Worm (Caenorhabditis elegans) whole organism, midembryonic: ENCODE measurements around the gene C01F1.6.

Experiments
- T22C8.4 ChIP-seq: fragments of 200-800 bp; sonication (Bioruptor generic); IDR thresholded peaks from 2 replicates; pipeline ENCODE4 v1.3.6; 2022; ENCODE audit warnings: missing genetic modification characterization, missing compliant biosample characterization
- cog-1 ChIP-seq: sonication (generic microtip); optimal IDR thresholded peaks from 2 replicates; lab custom pipeline; 2016; ENCODE audit warnings: missing genetic modification characterization, missing compliant biosample characterization
- flt-1 ChIP-seq: fragments of 200-800 bp; sonication (Bioruptor generic); IDR thresholded peaks from 2 replicates; pipeline ENCODE4 v1.3.6; 2022; ENCODE audit warnings: missing genetic modification characterization, missing compliant biosample characterization
- klf-2 ChIP-seq: fragments of 200-800 bp; sonication (Bioruptor generic); conservative IDR thresholded peaks from 2 replicates; pipeline ENCODE4 v1.3.6; 2022; ENCODE audit warnings: missing genetic modification reagents, missing genetic modification characterization, missing compliant biosample characterization
- med-1 ChIP-seq: sonication (generic microtip); optimal IDR thresholded peaks from 2 replicates; lab custom pipeline; 2017; ENCODE audit warnings: missing genetic modification characterization, mild to moderate bottlenecking, missing compliant biosample characterization, antibody characterized with exemption, missing genetic modification reagents; ENCODE audit not compliant: insufficient read depth
- ref-1 ChIP-seq: fragments of 200-800 bp; sonication (Bioruptor generic); conservative IDR thresholded peaks from 2 replicates; pipeline ENCODE4 v1.3.6; 2022; ENCODE audit warnings: missing genetic modification reagents, missing genetic modification characterization, missing compliant biosample characterization
- tab-1 ChIP-seq: fragments of 200-800 bp; sonication (Bioruptor generic); IDR thresholded peaks from 2 replicates; pipeline ENCODE4 v1.3.6; 2022; ENCODE audit warnings: missing genetic modification characterization, missing compliant biosample characterization
- ztf-23 ChIP-seq: fragments of 200-800 bp; sonication (Bioruptor generic); IDR thresholded peaks from 2 replicates; pipeline ENCODE4 v1.3.6; 2022; ENCODE audit warnings: missing genetic modification reagents, missing genetic modification characterization, missing compliant biosample characterization

ce11 chrII:4237701-4238214 lies 50.3 kb downstream of the C01F1.6 start, which contains the start of the genes fbxc-44 and C16A11.2:
- TF ChIP-seq ztf-23 (peak; percentile 83), flt-1 (GFP tag; lab: Robert Waterston, UW) (peak; percentile 88), klf-2 (GFP tag; lab: Robert Waterston, UW) (peak; percentile 85), tab-1 (GFP tag; lab: Robert Waterston, UW) (peak; percentile 85), T22C8.4 (GFP tag; lab: Robert Waterston, UW) (peak; percentile 82), med-1 (GFP tag; lab: Kevin White, UChicago) (peak; percentile 91), cog-1 (tag; lab: Kevin White, UChicago) (peak; percentile 10), ref-1 (0 out of 2 replicates have a peak, but pooled peaks have one; percentile 26)
